Worm (Caenorhabditis elegans) whole organism, L3 larva: ENCODE measurements around the gene srab-16.
A peak's percentile ranks its signal among the peaks of the same experiment; 100 is the strongest.

ENCODE experiments used
- R02D3.7 ChIP-seq: fragments of 150-350 bp; optimal IDR thresholded peaks from 2 replicates; lab custom pipeline; 2014; ENCODE audit warnings: missing biosample characterization, missing genetic modification characterization
- ZK546.5 ChIP-seq: sonication (generic microtip); optimal IDR thresholded peaks from 2 replicates; lab custom pipeline; 2017; ENCODE audit warnings: missing biosample characterization, missing genetic modification characterization
- aly-2 ChIP-seq: fragments of 150-350 bp; optimal IDR thresholded peaks from 2 replicates; lab custom pipeline; 2014; ENCODE audit warnings: missing biosample characterization, missing genetic modification characterization
- ceh-16 ChIP-seq: sonication (generic microtip); optimal IDR thresholded peaks from 2 replicates; lab custom pipeline; 2017; ENCODE audit warnings: missing biosample characterization, missing genetic modification characterization
- ceh-28 ChIP-seq: fragments of 150-350 bp; optimal IDR thresholded peaks from 2 replicates; lab custom pipeline; 2014; ENCODE audit warnings: missing biosample characterization, missing genetic modification reagents, missing genetic modification characterization
- egl-27 ChIP-seq: sonication (generic microtip); optimal IDR thresholded peaks from 4 replicates; lab custom pipeline; 2017; ENCODE audit warnings: missing biosample characterization, missing genetic modification reagents, missing genetic modification characterization
- egl-5 ChIP-seq: fragments of 150-350 bp; optimal IDR thresholded peaks from 2 replicates; lab custom pipeline; 2017; ENCODE audit warnings: missing biosample characterization, missing genetic modification reagents, missing genetic modification characterization, inconsistent platforms
- elt-1 ChIP-seq: fragments of 150-350 bp; optimal IDR thresholded peaks from 2 replicates; lab custom pipeline; 2014; ENCODE audit warnings: missing biosample characterization, missing genetic modification characterization
- elt-2 ChIP-seq: sonication (generic microtip); optimal IDR thresholded peaks from 2 replicates; lab custom pipeline; 2016; ENCODE audit warnings: missing genetic modification reagents, mild to moderate bottlenecking, missing genetic modification characterization, missing compliant biosample characterization
- elt-3 ChIP-seq, 3 experiments: fragments of 150-350 bp in 1 of 3; sonication (generic microtip) in 2 of 3; optimal IDR thresholded peaks; 2 replicates in 2 of 3; 4 replicates in 1 of 3; lab custom pipeline; 2014 to 2017; ENCODE audit warnings: missing biosample characterization in 3 of 3, missing genetic modification characterization in 3 of 3
- eor-1 ChIP-seq, 2 experiments: fragments of 150-350 bp; optimal IDR thresholded peaks; 2 replicates each; lab custom pipeline; 2014 to 2018; ENCODE audit warnings: missing biosample characterization in 2 of 2, missing genetic modification characterization in 2 of 2
- fkh-10 ChIP-seq: sonication (generic microtip); optimal IDR thresholded peaks from 2 replicates; lab custom pipeline; 2017; ENCODE audit warnings: missing biosample characterization, missing genetic modification reagents, missing genetic modification characterization
- fkh-2 ChIP-seq: fragments of 150-350 bp; optimal IDR thresholded peaks from 2 replicates; lab custom pipeline; 2014; ENCODE audit warnings: missing biosample characterization, missing genetic modification reagents, missing genetic modification characterization
- hmg-11 ChIP-seq: sonication (generic microtip); optimal IDR thresholded peaks from 2 replicates; lab custom pipeline; 2016; ENCODE audit warnings: missing genetic modification characterization, missing compliant biosample characterization
- jun-1 ChIP-seq: fragments of 150-350 bp; optimal IDR thresholded peaks from 2 replicates; lab custom pipeline; 2014; ENCODE audit warnings: missing biosample characterization, missing genetic modification reagents, missing genetic modification characterization
- lin-15B ChIP-seq: fragments of 150-350 bp; optimal IDR thresholded peaks from 2 replicates; lab custom pipeline; 2014; ENCODE audit warnings: missing biosample characterization, missing genetic modification characterization
- lin-39 ChIP-seq: fragments of 150-350 bp; optimal IDR thresholded peaks from 2 replicates; lab custom pipeline; 2018; ENCODE audit warnings: missing biosample characterization, missing genetic modification reagents, missing genetic modification characterization
- lsy-12 ChIP-seq: sonication (generic microtip); optimal IDR thresholded peaks from 2 replicates; lab custom pipeline; 2016; ENCODE audit warnings: mild to moderate bottlenecking, missing genetic modification characterization, missing compliant biosample characterization
- mdl-1 ChIP-seq: fragments of 150-350 bp; optimal IDR thresholded peaks from 2 replicates; lab custom pipeline; 2014; ENCODE audit warnings: missing biosample characterization, missing genetic modification characterization
- mml-1 ChIP-seq: fragments of 150-350 bp; sonication (generic microtip); optimal IDR thresholded peaks from 3 replicates; lab custom pipeline; 2014; ENCODE audit warnings: missing biosample characterization, missing genetic modification characterization
- nfya-1 ChIP-seq: sonication (generic microtip); optimal IDR thresholded peaks from 2 replicates; lab custom pipeline; 2017; ENCODE audit warnings: missing genetic modification characterization, mild to moderate bottlenecking, missing compliant biosample characterization, antibody characterized with exemption, moderate library complexity; ENCODE audit not compliant: insufficient read depth
- nhr-12 ChIP-seq: fragments of 150-350 bp; optimal IDR thresholded peaks from 2 replicates; lab custom pipeline; 2014; ENCODE audit warnings: missing biosample characterization, missing genetic modification characterization
- nhr-23 ChIP-seq: fragments of 150-350 bp; optimal IDR thresholded peaks from 2 replicates; lab custom pipeline; 2014; ENCODE audit warnings: missing biosample characterization, missing genetic modification reagents, missing genetic modification characterization
- nhr-237 ChIP-seq: fragments of 150-350 bp; optimal IDR thresholded peaks from 2 replicates; lab custom pipeline; 2014; ENCODE audit warnings: missing biosample characterization, missing genetic modification characterization
- nhr-25 ChIP-seq: sonication (generic microtip); optimal IDR thresholded peaks from 2 replicates; lab custom pipeline; 2017; ENCODE audit warnings: missing biosample characterization, missing genetic modification characterization
- nhr-28 ChIP-seq: fragments of 150-350 bp; optimal IDR thresholded peaks from 2 replicates; lab custom pipeline; 2014; ENCODE audit warnings: missing biosample characterization, missing genetic modification characterization
- nhr-43 ChIP-seq: sonication (generic microtip); optimal IDR thresholded peaks from 2 replicates; lab custom pipeline; 2016; ENCODE audit warnings: mild to moderate bottlenecking, missing genetic modification characterization, missing compliant biosample characterization; ENCODE audit not compliant: poor library complexity, severe bottlenecking
- nhr-67 ChIP-seq: fragments of 150-350 bp; optimal IDR thresholded peaks from 2 replicates; lab custom pipeline; 2014; ENCODE audit warnings: missing biosample characterization, missing genetic modification characterization
- nhr-76 ChIP-seq: fragments of 150-350 bp; sonication (generic microtip); optimal IDR thresholded peaks from 5 replicates; lab custom pipeline; 2014; ENCODE audit warnings: missing biosample characterization, missing genetic modification characterization
- nhr-77 ChIP-seq: fragments of 150-350 bp; optimal IDR thresholded peaks from 2 replicates; lab custom pipeline; 2014; ENCODE audit warnings: missing biosample characterization, missing genetic modification characterization
- pha-4 ChIP-seq: fragments of 150-350 bp; optimal IDR thresholded peaks from 2 replicates; lab custom pipeline; 2014; ENCODE audit warnings: missing biosample characterization, missing genetic modification reagents, missing genetic modification characterization
- pqm-1 ChIP-seq: fragments of 150-350 bp; optimal IDR thresholded peaks from 2 replicates; lab custom pipeline; 2017; ENCODE audit warnings: missing biosample characterization, missing genetic modification characterization, inconsistent platforms
- sea-2 ChIP-seq: fragments of 150-350 bp; sonication (generic microtip); optimal IDR thresholded peaks from 4 replicates; lab custom pipeline; 2014; ENCODE audit warnings: missing biosample characterization, missing genetic modification reagents, missing genetic modification characterization
- skn-1 ChIP-seq: fragments of 150-350 bp; optimal IDR thresholded peaks from 2 replicates; lab custom pipeline; 2014; ENCODE audit warnings: missing biosample characterization, missing genetic modification characterization
- snpc-4 ChIP-seq: fragments of 150-350 bp; optimal IDR thresholded peaks from 2 replicates; lab custom pipeline; 2014; ENCODE audit warnings: missing biosample characterization, missing genetic modification characterization
- tbx-2 ChIP-seq: sonication (generic microtip); optimal IDR thresholded peaks from 2 replicates; lab custom pipeline; 2016; ENCODE audit warnings: mild to moderate bottlenecking, missing genetic modification characterization, missing compliant biosample characterization
- unc-39 ChIP-seq: sonication (generic microtip); optimal IDR thresholded peaks from 4 replicates; lab custom pipeline; 2017; ENCODE audit warnings: missing biosample characterization, missing genetic modification characterization
- unc-62 ChIP-seq: fragments of 150-350 bp; sonication (generic microtip); optimal IDR thresholded peaks from 4 replicates; lab custom pipeline; 2014; ENCODE audit warnings: missing biosample characterization, missing genetic modification reagents, missing genetic modification characterization
- zag-1 ChIP-seq: fragments of 150-350 bp; optimal IDR thresholded peaks from 2 replicates; lab custom pipeline; 2014; ENCODE audit warnings: missing biosample characterization, missing genetic modification characterization
- ztf-11 ChIP-seq: fragments of 150-350 bp; optimal IDR thresholded peaks from 2 replicates; lab custom pipeline; 2014; ENCODE audit warnings: missing biosample characterization, missing genetic modification characterization
- ztf-4 ChIP-seq: fragments of 150-350 bp; optimal IDR thresholded peaks from 2 replicates; lab custom pipeline; 2014; ENCODE audit warnings: missing biosample characterization, missing genetic modification characterization

The srab-16 gene

ce11 chrV:761882-762281 is 20.6 kb upstream of the srab-16 start, which contains the start of gene C05E4.12:
Gene C05E4.12, minus strand, starts transcription at chrV:761982.
- no peak for TF ChIP-seq egl-27 (tag; lab: Kevin White, UChicago)
- TF ChIP-seq pqm-1 = no peak
- TF ChIP-seq snpc-4 (tag; lab: Kevin White, UChicago) = no peak
- TF ChIP-seq ztf-4 (tag; lab: Kevin White, UChicago) = no peak

ce11 chrV:762340-762739 is 20.2 kb upstream of the srab-16 start, which contains the start of gene srp-2:
Gene srp-2, plus strand, starts transcription at chrV:762640.
- TF ChIP-seq nhr-76 (tag; lab: Kevin White, UChicago) = no peak
- no peak for TF ChIP-seq ztf-4 (tag; lab: Kevin White, UChicago)
- TF ChIP-seq nhr-28 (tag; lab: Kevin White, UChicago) = no peak
- no peak for TF ChIP-seq nhr-43 (tag; lab: Kevin White, UChicago)
- TF ChIP-seq R02D3.7 (tag; lab: Kevin White, UChicago) = no peak
- no peak for TF ChIP-seq ZK546.5
- no peak for TF ChIP-seq nhr-23 (tag; lab: Kevin White, UChicago)
- TF ChIP-seq unc-62 (GFP tag; lab: Kevin White, UChicago) = no peak
- no peak for TF ChIP-seq jun-1 (tag; lab: Kevin White, UChicago)
- no peak for TF ChIP-seq mml-1 (tag; lab: Kevin White, UChicago)
- no peak for TF ChIP-seq egl-27 (tag; lab: Kevin White, UChicago)
- no peak for TF ChIP-seq egl-5 (tag; lab: Kevin White, UChicago)
- TF ChIP-seq elt-2 (tag; lab: Kevin White, UChicago) = no peak
- no peak for TF ChIP-seq zag-1
- TF ChIP-seq fkh-2 = no peak
- TF ChIP-seq skn-1 = no peak
- TF ChIP-seq ceh-16 = no peak
- TF ChIP-seq eor-1 (tag; optimal IDR thresholded peaks at IDR 0.05; lab: Kevin White, UChicago) = no peak

ce11 chrV:764732-765131 is 17.8 kb upstream of the srab-16 start, which contains the start of gene str-238:
Gene str-238, plus strand, starts transcription at chrV:765032.
- TF ChIP-seq ZK546.5 (no peak), ztf-11 (tag; lab: Kevin White, UChicago) (no peak), nfya-1 (no peak), elt-2 (tag; lab: Kevin White, UChicago) (no peak), lin-39 (tag; lab: Kevin White, UChicago) (no peak), ceh-16 (no peak), pqm-1 (no peak), skn-1 (no peak), nhr-23 (tag; lab: Kevin White, UChicago) (no peak), pha-4 (no peak), unc-39 (tag; lab: Kevin White, UChicago) (no peak), fkh-10 (GFP tag; lab: Kevin White, UChicago) (no peak), snpc-4 (tag; lab: Kevin White, UChicago) (no peak), sea-2 (GFP tag; lab: Kevin White, UChicago) (no peak)

ce11 chrV:772210-772609 is 10.3 kb upstream of the srab-16 start:
- TF ChIP-seq nhr-28 (tag; lab: Kevin White, UChicago) (no peak), sea-2 (GFP tag; lab: Kevin White, UChicago) (no peak)

ce11 chrV:773256-773655 is 9.3 kb upstream of the srab-16 start, which contains the start of gene sti-1:
Gene sti-1, plus strand, starts transcription at chrV:773518.
- TF ChIP-seq nhr-43 (tag; lab: Kevin White, UChicago) (peak; percentile 68), elt-3 (tag; optimal IDR thresholded peaks at IDR 0.05; lab: Kevin White, UChicago) (no peak), R02D3.7 (tag; lab: Kevin White, UChicago) (peak; percentile 70), nhr-12 (tag; lab: Kevin White, UChicago) (no peak), nhr-23 (tag; lab: Kevin White, UChicago) (peak; percentile 90), nhr-67 (no peak), nfya-1 (peak; percentile 92), jun-1 (tag; lab: Kevin White, UChicago) (peak; percentile 65), zag-1 (no peak), nhr-237 (tag; lab: Kevin White, UChicago) (no peak), mdl-1 (tag; lab: Kevin White, UChicago) (no peak), unc-62 (GFP tag; lab: Kevin White, UChicago) (no peak), nhr-77 (tag; lab: Kevin White, UChicago) (peak; percentile 76), ZK546.5 (no peak), ztf-11 (tag; lab: Kevin White, UChicago) (no peak), hmg-11 (tag; lab: Kevin White, UChicago) (peak; percentile 64), egl-27 (tag; lab: Kevin White, UChicago) (no peak), nhr-28 (tag; lab: Kevin White, UChicago) (peak; percentile 1), pha-4 (peak; percentile 89), fkh-10 (GFP tag; lab: Kevin White, UChicago) (no peak), lin-39 (tag; lab: Kevin White, UChicago) (peak; percentile 83), ceh-28 (tag; lab: Kevin White, UChicago) (peak; percentile 72), nhr-25 (tag; lab: Kevin White, UChicago) (peak; percentile 73), lin-15B (tag; lab: Kevin White, UChicago) (peak; percentile 85), elt-1 (tag; lab: Kevin White, UChicago) (no peak), eor-1 (tag; optimal IDR thresholded peaks at IDR 0.05; lab: Kevin White, UChicago) (peak in 1 of 2 experiments; percentile 8), mml-1 (tag; lab: Kevin White, UChicago) (no peak), aly-2 (tag; lab: Kevin White, UChicago) (no peak), tbx-2 (tag; lab: Kevin White, UChicago) (no peak), snpc-4 (tag; lab: Kevin White, UChicago) (peak; percentile 73), nhr-76 (tag; lab: Kevin White, UChicago) (peak; percentile 20), skn-1 (peak; percentile 35), lsy-12 (tag; lab: Kevin White, UChicago) (peak; percentile 45)
